Worm (Caenorhabditis elegans): ENCODE measurements around the gene fig-1.

The fig-1 gene

DNA sequence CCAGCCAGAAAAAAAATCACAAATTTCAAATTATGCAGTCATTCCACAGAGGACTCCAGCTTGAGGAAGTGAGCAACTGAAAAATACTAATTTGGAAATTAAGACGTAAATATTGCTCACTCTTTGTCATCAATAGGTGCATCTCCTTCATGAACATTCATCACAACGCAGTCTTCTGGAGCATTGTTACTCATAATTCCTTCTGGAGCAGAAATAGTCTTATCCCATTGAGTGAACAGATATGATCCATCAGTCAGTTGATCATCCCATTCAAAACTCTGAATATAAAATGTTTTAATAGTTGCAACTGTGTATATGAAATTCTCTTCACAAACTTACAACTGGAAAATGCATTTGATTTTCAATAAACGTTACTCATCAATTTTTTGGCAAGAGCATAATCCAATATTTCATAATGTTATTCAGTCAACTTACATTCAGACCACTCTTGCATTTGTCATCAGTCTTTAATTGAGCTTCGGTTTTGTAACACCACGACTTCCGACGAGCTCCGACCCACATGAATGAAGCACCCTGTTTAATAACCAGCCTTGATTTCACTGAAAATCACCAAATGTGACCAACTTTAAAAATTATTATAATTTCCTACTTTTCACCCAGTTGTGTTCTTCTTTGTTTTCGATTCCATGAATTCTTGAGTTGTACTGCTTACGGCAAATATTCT is 27.4 kb downstream of the fig-1 start:
- TF ChIP-seq nhr-77 (tag; optimal IDR thresholded peaks at IDR 0.05) = peak; percentile 24
- no peak for TF ChIP-seq Y48G9A.11 (GFP tag; IDR thresholded peaks at IDR 0.05)
- TF ChIP-seq hlh-30 (tag; optimal IDR thresholded peaks at IDR 0.05; ENCODE audit: insufficient read depth) = no peak
- TF ChIP-seq zag-1 (tag; optimal IDR thresholded peaks at IDR 0.05) = no peak
- no peak for TF ChIP-seq unc-39 (tag; optimal IDR thresholded peaks at IDR 0.05)
- no peak for TF ChIP-seq ZK337.2 (GFP tag; IDR thresholded peaks at IDR 0.05)
- TF ChIP-seq nhr-76 (tag; optimal IDR thresholded peaks at IDR 0.05) = no peak
- no peak for TF ChIP-seq attf-4 (tag; optimal IDR thresholded peaks at IDR 0.05)
- peak in 1 of 2 experiments; percentile 61 for TF ChIP-seq lsy-2 (tag; optimal IDR thresholded peaks at IDR 0.05)
- peak; percentile 35 for TF ChIP-seq mep-1 (tag; optimal IDR thresholded peaks at IDR 0.05)
- TF ChIP-seq unc-62 (GFP tag; optimal IDR thresholded peaks at IDR 0.05 in 1 of 2) = peak; percentile 19 to 67
- no peak for TF ChIP-seq unc-62 (tag; optimal IDR thresholded peaks at IDR 0.05)
- no peak for TF ChIP-seq lin-15B (tag; optimal IDR thresholded peaks at IDR 0.05)
- TF ChIP-seq nhr-25 (tag; optimal IDR thresholded peaks at IDR 0.05; ENCODE audit: borderline replicate concordance, insufficient read depth) = peak; percentile 18
- TF ChIP-seq rbr-2 (tag; optimal IDR thresholded peaks at IDR 0.05) = no peak
- no peak for TF ChIP-seq lir-3 (tag; optimal IDR thresholded peaks at IDR 0.05)
- TF ChIP-seq mdl-1 (tag; optimal IDR thresholded peaks at IDR 0.05) = no peak
- TF ChIP-seq R02D3.7 (tag; optimal IDR thresholded peaks at IDR 0.05) = no peak
- 0 out of 2 replicates have a peak, but pooled peaks have one; percentile 32 for TF ChIP-seq mdt-29 (GFP tag; IDR thresholded peaks at IDR 0.05)
- no peak for TF ChIP-seq unc-130 (GFP tag; optimal IDR thresholded peaks at IDR 0.05)
- peak; percentile 42 for TF ChIP-seq dve-1 (tag; optimal IDR thresholded peaks at IDR 0.05; ENCODE audit: insufficient read depth)
- no peak for TF ChIP-seq ceh-82 (tag; optimal IDR thresholded peaks at IDR 0.05)
- TF ChIP-seq D1046.2 (GFP tag; IDR thresholded peaks at IDR 0.05) = no peak
- TF ChIP-seq T20F7.1 (GFP tag; optimal IDR thresholded peaks at IDR 0.05) = peak; percentile 69
- TF ChIP-seq ceh-28 (tag; optimal IDR thresholded peaks at IDR 0.05) = no peak
- no peak for TF ChIP-seq nhr-111 (GFP tag; optimal IDR thresholded peaks at IDR 0.05)
- no peak for TF ChIP-seq lin-1 (GFP tag; IDR thresholded peaks at IDR 0.05)
- TF ChIP-seq hmg-1.1 (GFP tag; IDR thresholded peaks at IDR 0.05) = peak; percentile 43; the same call in 1 of the 2 replicates
- 0 out of 2 replicates have a peak, but pooled peaks have one; percentile 8 for TF ChIP-seq tra-1 (GFP tag; IDR thresholded peaks at IDR 0.05)
- no peak for TF ChIP-seq nhr-10 (tag; optimal IDR thresholded peaks at IDR 0.05)
- no peak for TF ChIP-seq dmd-9 (GFP tag; IDR thresholded peaks at IDR 0.05)
- TF ChIP-seq ceh-20 (GFP tag; IDR thresholded peaks at IDR 0.05) = no peak
- TF ChIP-seq madf-5 (GFP tag; IDR thresholded peaks at IDR 0.05) = no peak
- no peak for TF ChIP-seq Y5F2A.4 (GFP tag; optimal IDR thresholded peaks at IDR 0.05)
- TF ChIP-seq sdz-12 (GFP tag; optimal IDR thresholded peaks at IDR 0.05) = peak; percentile 59
- no peak for TF ChIP-seq nhr-11 (tag; optimal IDR thresholded peaks at IDR 0.05)
- no peak for TF ChIP-seq zfp-2 (tag; optimal IDR thresholded peaks at IDR 0.05)
- no peak for TF ChIP-seq arid-1 (GFP tag; conservative IDR thresholded peaks at IDR 0.05)
- no peak for TF ChIP-seq ctbp-1 (GFP tag; IDR thresholded peaks at IDR 0.05)
- TF ChIP-seq zfp-3 (GFP tag; conservative IDR thresholded peaks at IDR 0.05) = peak; percentile 95
- peak in 1 of 2 experiments; percentile 48 for TF ChIP-seq daf-16 (GFP tag; optimal IDR thresholded peaks at IDR 0.05)
- TF ChIP-seq daf-16 (tag; optimal IDR thresholded peaks at IDR 0.05) = no peak
- no peak for TF ChIP-seq zip-11 (GFP tag; IDR thresholded peaks at IDR 0.05)
- no peak for TF ChIP-seq mes-2 (tag; optimal IDR thresholded peaks at IDR 0.05; ENCODE audit: poor library complexity, severe bottlenecking)
- TF ChIP-seq ceh-32 (tag; optimal IDR thresholded peaks at IDR 0.05; ENCODE audit: poor library complexity) = no peak
- no peak for TF ChIP-seq lin-13 (GFP tag; optimal IDR thresholded peaks at IDR 0.05)
- no peak for TF ChIP-seq fkh-10 (GFP tag; optimal IDR thresholded peaks at IDR 0.05)
- peak; percentile 29 for TF ChIP-seq aha-1 (tag)
- TF ChIP-seq duxl-1 (tag; optimal IDR thresholded peaks at IDR 0.05; ENCODE audit: poor library complexity) = no peak
- no peak for TF ChIP-seq skn-1 (tag; optimal IDR thresholded peaks at IDR 0.05)

Measured in whole organism, L4 larva.